Fruit fly (Drosophila melanogaster) whole organism, prepupa: ENCODE results near the gene up.

Source experiments
- Blimp-1 ChIP-seq: fragments of 200-800 bp; sonication (Bioruptor generic); optimal IDR thresholded peaks from 3 replicates; lab custom pipeline; 2017; ENCODE audit warnings: missing biosample characterization, missing genetic modification characterization, mild to moderate bottlenecking, moderate library complexity, missing genetic modification reagents
- CG10631 ChIP-seq: fragments of 200-800 bp; sonication (Bioruptor generic); optimal IDR thresholded peaks from 2 replicates; lab custom pipeline; 2016; ENCODE audit warnings: missing biosample characterization, missing genetic modification characterization
- CG10669 ChIP-seq: fragments of 200-800 bp; sonication (Bioruptor generic); optimal IDR thresholded peaks from 3 replicates; lab custom pipeline; 2018; ENCODE audit warnings: missing biosample characterization, mild to moderate bottlenecking, missing genetic modification characterization, moderate library complexity
- CG11294 ChIP-seq: fragments of 200-800 bp; sonication (Bioruptor generic); IDR thresholded peaks from 2 replicates; pipeline ENCODE4 v1.3.6; 2022; ENCODE audit warnings: missing biosample characterization, missing genetic modification characterization
- CG15336 ChIP-seq: fragments of 200-800 bp; sonication (Bioruptor generic); IDR thresholded peaks from 2 replicates; pipeline ENCODE4 v1.3.6; 2022; ENCODE audit warnings: missing biosample characterization, missing genetic modification characterization
- CG1621 ChIP-seq: fragments of 200-800 bp; sonication (Bioruptor generic); optimal IDR thresholded peaks from 3 replicates; lab custom pipeline; 2018; ENCODE audit warnings: missing biosample characterization, mild to moderate bottlenecking, missing genetic modification characterization
- CG3032 ChIP-seq: fragments of 200-800 bp; optimal IDR thresholded peaks from 2 replicates; lab custom pipeline; 2019; ENCODE audit warnings: missing biosample characterization, mild to moderate bottlenecking, missing genetic modification characterization, moderate library complexity
- CG31627 ChIP-seq: fragments of 200-800 bp; sonication (Bioruptor generic); optimal IDR thresholded peaks from 3 replicates; lab custom pipeline; 2016; ENCODE audit warnings: missing biosample characterization, missing genetic modification characterization
- CG34406 ChIP-seq: fragments of 200-800 bp; sonication (Bioruptor generic); optimal IDR thresholded peaks from 3 replicates; lab custom pipeline; 2016; ENCODE audit warnings: missing biosample characterization, missing genetic modification characterization
- CG4318 ChIP-seq: fragments of 200-800 bp; sonication (Bioruptor generic); optimal IDR thresholded peaks from 3 replicates; lab custom pipeline; 2017; ENCODE audit warnings: missing biosample characterization, mild to moderate bottlenecking, missing genetic modification characterization
- CG6163 ChIP-seq: fragments of 200-800 bp; sonication (Bioruptor generic); IDR thresholded peaks from 3 replicates; pipeline ENCODE4 v1.3.6; 2022; ENCODE audit warnings: missing biosample characterization, missing genetic modification characterization
- CG6276 ChIP-seq: fragments of 200-800 bp; sonication (Bioruptor generic); optimal IDR thresholded peaks from 2 replicates; lab custom pipeline; 2017; ENCODE audit warnings: missing biosample characterization, mild to moderate bottlenecking, missing genetic modification characterization
- CG6792 ChIP-seq: fragments of 200-800 bp; sonication (Bioruptor generic); optimal IDR thresholded peaks from 3 replicates; lab custom pipeline; 2016; ENCODE audit warnings: missing biosample characterization, missing genetic modification characterization
- CG6808 ChIP-seq: fragments of 200-800 bp; sonication (Bioruptor generic); optimal IDR thresholded peaks from 3 replicates; lab custom pipeline; 2017; ENCODE audit warnings: missing biosample characterization, missing genetic modification characterization, mild to moderate bottlenecking, moderate library complexity, missing genetic modification reagents
- CG6854 ChIP-seq: fragments of 200-800 bp; sonication (Bioruptor generic); optimal IDR thresholded peaks from 2 replicates; lab custom pipeline; 2017; ENCODE audit warnings: missing biosample characterization, mild to moderate bottlenecking, missing genetic modification characterization
- CG7368 ChIP-seq: fragments of 200-800 bp; sonication (Bioruptor generic); optimal IDR thresholded peaks from 3 replicates; lab custom pipeline; 2016; ENCODE audit warnings: missing biosample characterization, missing genetic modification characterization
- CG8632 ChIP-seq: fragments of 200-800 bp; sonication (Bioruptor generic); optimal IDR thresholded peaks from 3 replicates; lab custom pipeline; 2016; ENCODE audit warnings: missing biosample characterization, missing genetic modification characterization
- Eip75B ChIP-seq: fragments of 200-800 bp; sonication (Bioruptor generic); optimal IDR thresholded peaks from 3 replicates; lab custom pipeline; 2016; ENCODE audit warnings: missing biosample characterization, missing genetic modification characterization
- Eip93F ChIP-seq: fragments of 200-800 bp; sonication (Bioruptor generic); optimal IDR thresholded peaks from 2 replicates; lab custom pipeline; 2016; ENCODE audit warnings: missing biosample characterization, mild to moderate bottlenecking, missing genetic modification characterization
- Ets21C ChIP-seq: fragments of 200-800 bp; sonication (Bioruptor generic); optimal IDR thresholded peaks from 3 replicates; lab custom pipeline; 2016; ENCODE audit warnings: missing biosample characterization, missing genetic modification characterization
- Gug ChIP-seq: fragments of 200-800 bp; sonication (Bioruptor generic); IDR thresholded peaks from 2 replicates; pipeline ENCODE4 v1.3.6; 2022; ENCODE audit warnings: missing biosample characterization, missing genetic modification characterization
- Hr39 ChIP-seq: fragments of 200-800 bp; sonication (Bioruptor generic); optimal IDR thresholded peaks from 2 replicates; lab custom pipeline; 2016; ENCODE audit warnings: missing biosample characterization, missing genetic modification characterization
- Hr4 ChIP-seq: fragments of 200-800 bp; sonication (Bioruptor generic); optimal IDR thresholded peaks from 3 replicates; lab custom pipeline; 2016; ENCODE audit warnings: missing biosample characterization, missing genetic modification characterization
- Lpt ChIP-seq: fragments of 200-800 bp; sonication (Bioruptor generic); optimal IDR thresholded peaks from 3 replicates; lab custom pipeline; 2016; ENCODE audit warnings: missing biosample characterization, missing genetic modification characterization
- Met ChIP-seq: fragments of 200-800 bp; sonication (Bioruptor generic); optimal IDR thresholded peaks from 3 replicates; lab custom pipeline; 2016; ENCODE audit warnings: missing biosample characterization, missing genetic modification characterization
- Smox ChIP-seq: fragments of 200-800 bp; sonication (Bioruptor generic); optimal IDR thresholded peaks from 3 replicates; lab custom pipeline; 2016; ENCODE audit warnings: missing biosample characterization, missing genetic modification characterization
- Sox102F ChIP-seq: fragments of 200-800 bp; sonication (Bioruptor generic); optimal IDR thresholded peaks from 2 replicates; lab custom pipeline; 2016; ENCODE audit warnings: missing biosample characterization, mild to moderate bottlenecking, missing genetic modification characterization
- Sox14 ChIP-seq: fragments of 200-800 bp; sonication (Bioruptor generic); optimal IDR thresholded peaks from 3 replicates; lab custom pipeline; 2016; ENCODE audit warnings: missing biosample characterization, missing genetic modification characterization
- acj6 ChIP-seq: fragments of 200-800 bp; sonication (Bioruptor generic); optimal IDR thresholded peaks from 3 replicates; lab custom pipeline; 2016; ENCODE audit warnings: missing biosample characterization, missing genetic modification characterization
- cyc ChIP-seq: fragments of 200-800 bp; sonication (Bioruptor generic); optimal IDR thresholded peaks from 3 replicates; lab custom pipeline; 2016; ENCODE audit warnings: missing biosample characterization, missing genetic modification characterization
- dac ChIP-seq: fragments of 200-800 bp; sonication (Bioruptor generic); optimal IDR thresholded peaks from 2 replicates; lab custom pipeline; 2017; ENCODE audit warnings: missing biosample characterization, mild to moderate bottlenecking, missing genetic modification characterization
- dsx ChIP-seq: fragments of 200-800 bp; optimal IDR thresholded peaks from 3 replicates; lab custom pipeline; 2019; ENCODE audit warnings: missing biosample characterization, mild to moderate bottlenecking, missing genetic modification characterization, moderate library complexity; ENCODE audit not compliant: poor library complexity, severe bottlenecking
- esn ChIP-seq: fragments of 200-800 bp; sonication (Bioruptor generic); optimal IDR thresholded peaks from 2 replicates; lab custom pipeline; 2016; ENCODE audit warnings: missing biosample characterization, mild to moderate bottlenecking, missing genetic modification characterization, moderate library complexity
- fd85E ChIP-seq: fragments of 200-800 bp; sonication (Bioruptor generic); optimal IDR thresholded peaks from 3 replicates; lab custom pipeline; 2016; ENCODE audit warnings: missing biosample characterization, missing genetic modification characterization
- lz ChIP-seq: fragments of 200-800 bp; sonication (Bioruptor generic); optimal IDR thresholded peaks from 3 replicates; lab custom pipeline; 2016; ENCODE audit warnings: missing biosample characterization, missing genetic modification characterization
- pdm3 ChIP-seq: fragments of 200-800 bp; sonication (Bioruptor generic); optimal IDR thresholded peaks from 3 replicates; lab custom pipeline; 2016; ENCODE audit warnings: missing biosample characterization, missing genetic modification characterization
- salr ChIP-seq, 2 experiments: fragments of 200-800 bp; sonication (Bioruptor generic); optimal IDR thresholded peaks; 3 replicates each; lab custom pipeline; 2016 to 2018; ENCODE audit warnings: missing biosample characterization in 2 of 2, missing genetic modification characterization in 2 of 2, mild to moderate bottlenecking in 1 of 2
- spab ChIP-seq: fragments of 200-800 bp; sonication (Bioruptor generic); optimal IDR thresholded peaks from 2 replicates; lab custom pipeline; 2017; ENCODE audit warnings: missing biosample characterization, mild to moderate bottlenecking, missing genetic modification characterization, missing genetic modification reagents
- svp ChIP-seq: fragments of 200-800 bp; sonication (Bioruptor generic); peaks from one replicate; lab custom pipeline; 2016; ENCODE audit warnings: missing biosample characterization, missing genetic modification characterization
- topi ChIP-seq: fragments of 200-800 bp; sonication (Bioruptor generic); optimal IDR thresholded peaks from 3 replicates; lab custom pipeline; 2016; ENCODE audit warnings: missing biosample characterization, missing genetic modification characterization
- vri ChIP-seq: fragments of 200-800 bp; sonication (Bioruptor generic); optimal IDR thresholded peaks from 3 replicates; lab custom pipeline; 2016; ENCODE audit warnings: missing biosample characterization, mild to moderate bottlenecking, missing genetic modification characterization

Gene up

dm6 chrX:13616417-13617050 lies 14.2 kb upstream of the up start, which contains the start of the genes tth and Tango2 (continued):
- TF ChIP-seq svp (GFP tag; lab: Kevin White, UChicago) (peak; percentile 94), CG34406 (GFP tag; lab: Kevin White, UChicago) (peak; percentile 70), salr (GFP tag; optimal IDR thresholded peaks at IDR 0.05; lab: Kevin White, UChicago) (peak in 1 of 2 experiments; percentile 60), vri (GFP tag; lab: Kevin White, UChicago) (no peak), CG15336 (GFP tag; lab: Robert Waterston, UW) (peak; percentile 87), CG7368 (GFP tag; lab: Kevin White, UChicago) (peak; percentile 41), Eip75B (GFP tag; lab: Kevin White, UChicago) (peak; percentile 84), lz (GFP tag; lab: Kevin White, UChicago) (peak; percentile 92), CG10631 (GFP tag; lab: Kevin White, UChicago) (peak; percentile 84), CG31627 (GFP tag; lab: Kevin White, UChicago) (peak; percentile 91), Ets21C (GFP tag; lab: Kevin White, UChicago) (peak; percentile 80), pdm3 (peak; percentile 93), fd85E (GFP tag; lab: Kevin White, UChicago) (peak; percentile 22), Sox14 (GFP tag; lab: Kevin White, UChicago) (peak; percentile 85), cyc (peak; percentile 79), Blimp-1 (GFP tag; lab: Kevin White, UChicago) (peak; percentile 43), CG4318 (GFP tag; lab: Kevin White, UChicago) (no peak), CG8632 (GFP tag; lab: Kevin White, UChicago) (peak; percentile 81), Met (GFP tag; lab: Kevin White, UChicago) (peak; percentile 86), CG1621 (tag; lab: Kevin White, UChicago) (peak; percentile 47), Eip93F (GFP tag; lab: Kevin White, UChicago) (peak; percentile 85), dsx (GFP tag; lab: Kevin White, UChicago) (peak; percentile 77), Sox102F (no peak)

DNA sequence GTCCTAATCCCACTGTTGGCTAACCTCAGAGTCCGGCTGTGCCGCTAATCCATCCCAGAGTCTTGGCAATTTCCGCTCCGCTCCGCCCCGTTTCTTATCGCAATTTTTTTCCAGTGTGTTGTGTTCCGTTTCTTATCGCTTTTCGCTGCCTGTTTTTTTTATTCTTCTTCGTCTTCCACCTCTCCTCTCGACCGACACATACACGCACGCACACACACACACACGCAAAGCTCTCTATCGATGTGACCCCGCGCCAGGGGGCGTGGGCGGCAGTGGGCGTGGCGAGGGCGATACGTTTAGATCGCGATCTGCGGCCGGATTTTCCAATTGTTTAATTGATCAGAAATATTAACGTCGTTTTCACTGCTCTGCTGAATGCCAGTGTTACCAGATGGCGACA lies 13.6 kb upstream of the up start:
- TF ChIP-seq Smox (GFP tag; lab: Kevin White, UChicago) (no peak), Eip75B (GFP tag; lab: Kevin White, UChicago) (no peak), Sox14 (GFP tag; lab: Kevin White, UChicago) (no peak), esn (GFP tag; lab: Kevin White, UChicago) (no peak), CG34406 (GFP tag; lab: Kevin White, UChicago) (no peak), CG31627 (GFP tag; lab: Kevin White, UChicago) (no peak), CG7368 (GFP tag; lab: Kevin White, UChicago) (no peak), dac (no peak), CG10669 (GFP tag; lab: Kevin White, UChicago) (no peak), CG6792 (GFP tag; lab: Kevin White, UChicago) (no peak), topi (GFP tag; lab: Kevin White, UChicago) (no peak), Ets21C (GFP tag; lab: Kevin White, UChicago) (no peak), CG6854 (peak; percentile 25), Blimp-1 (GFP tag; lab: Kevin White, UChicago) (no peak), CG1621 (tag; lab: Kevin White, UChicago) (peak; percentile 33), vri (GFP tag; lab: Kevin White, UChicago) (no peak), CG15336 (GFP tag; lab: Robert Waterston, UW) (peak; percentile 28; the same call in 1 of the 2 replicates), Hr4 (no peak), Hr39 (GFP tag; lab: Kevin White, UChicago) (no peak), dsx (GFP tag; lab: Kevin White, UChicago) (no peak), CG6163 (0 out of 3 replicates have a peak, but pooled peaks have one; percentile 14), acj6 (GFP tag; lab: Kevin White, UChicago) (no peak), Gug (GFP tag; lab: Robert Waterston, UW) (no peak), Lpt (GFP tag; lab: Kevin White, UChicago) (no peak), salr (GFP tag; optimal IDR thresholded peaks at IDR 0.05; lab: Kevin White, UChicago) (no peak), CG11294 (GFP tag; lab: Robert Waterston, UW) (no peak), spab (no peak), CG6276 (no peak), CG6808 (GFP tag; lab: Kevin White, UChicago) (no peak), CG3032 (tag; lab: Kevin White, UChicago) (peak; percentile 8)
- TF ChIP-seq, all 60 proteins: peak for 5
